Fruit fly (Drosophila melanogaster) whole organism, embryonic: ENCODE results near the gene CG43072.
A peak's percentile ranks its signal among the peaks of the same experiment; 100 is the strongest.

ENCODE experiments used
- Adf1 ChIP-seq: fragments of 200-800 bp; sonication (Bioruptor generic); IDR thresholded peaks from 2 replicates; pipeline ENCODE4 v1.3.6; 2022; ENCODE audit warnings: missing biosample characterization, missing genetic modification characterization
- Asciz ChIP-seq: fragments of 200-800 bp; sonication (Bioruptor generic); optimal IDR thresholded peaks from 2 replicates; lab custom pipeline; 2017; ENCODE audit warnings: missing biosample characterization, mild to moderate bottlenecking, missing genetic modification characterization, missing genetic modification reagents
- Bgb ChIP-seq: fragments of 200-800 bp; sonication (Bioruptor generic); IDR thresholded peaks from 2 replicates; pipeline ENCODE4 v1.3.6; 2022; ENCODE audit warnings: missing biosample characterization, missing genetic modification characterization; ENCODE audit not compliant: partially characterized antibody
- CG10209 ChIP-seq: fragments of 200-800 bp; sonication (Bioruptor generic); optimal IDR thresholded peaks from 3 replicates; lab custom pipeline; 2017; ENCODE audit warnings: missing biosample characterization, mild to moderate bottlenecking, missing genetic modification characterization, missing genetic modification reagents
- CG10431 ChIP-seq: fragments of 200-800 bp; sonication (Bioruptor generic); optimal IDR thresholded peaks from 3 replicates; lab custom pipeline; 2018; ENCODE audit warnings: missing biosample characterization, mild to moderate bottlenecking, missing genetic modification characterization
- CG10565 ChIP-seq: fragments of 200-800 bp; sonication (Bioruptor generic); optimal IDR thresholded peaks from 3 replicates; lab custom pipeline; 2016; ENCODE audit warnings: missing biosample characterization, mild to moderate bottlenecking, missing genetic modification characterization
- CG11398 ChIP-seq: fragments of 200-800 bp; sonication (Bioruptor generic); optimal IDR thresholded peaks from 2 replicates; lab custom pipeline; 2016; ENCODE audit warnings: missing biosample characterization, missing genetic modification characterization
- CG13287 ChIP-seq: fragments of 200-800 bp; sonication (Bioruptor generic); IDR thresholded peaks from 2 replicates; pipeline ENCODE4 v1.3.6; 2022; ENCODE audit warnings: missing biosample characterization, missing genetic modification characterization; ENCODE audit not compliant: partially characterized antibody
- CG13775 ChIP-seq: fragments of 200-800 bp; sonication (Bioruptor generic); optimal IDR thresholded peaks from 3 replicates; lab custom pipeline; 2017; ENCODE audit warnings: missing biosample characterization, mild to moderate bottlenecking, missing genetic modification characterization
- CG17829 ChIP-seq: fragments of 200-800 bp; optimal IDR thresholded peaks from 2 replicates; lab custom pipeline; 2019; ENCODE audit warnings: missing biosample characterization, mild to moderate bottlenecking, missing genetic modification characterization, moderate library complexity
- CG18011 ChIP-seq: fragments of 200-800 bp; sonication (Bioruptor generic); optimal IDR thresholded peaks from 2 replicates; lab custom pipeline; 2017; ENCODE audit warnings: missing biosample characterization, missing genetic modification characterization, mild to moderate bottlenecking, moderate library complexity, missing genotype
- CG2199 ChIP-seq: fragments of 200-800 bp; sonication (Bioruptor generic); IDR thresholded peaks from 3 replicates; pipeline ENCODE4 v1.3.6; 2022; ENCODE audit warnings: missing biosample characterization, missing genetic modification characterization
- CG6689 ChIP-seq: fragments of 200-800 bp; sonication (Bioruptor generic); IDR thresholded peaks from 2 replicates; pipeline ENCODE4 v1.3.6; 2022; ENCODE audit warnings: missing biosample characterization, missing genetic modification characterization
- CG7357 ChIP-seq: fragments of 200-800 bp; sonication (Bioruptor generic); IDR thresholded peaks from 3 replicates; pipeline ENCODE4 v1.3.6; 2022; ENCODE audit warnings: missing biosample characterization, missing genetic modification characterization
- CG7786 ChIP-seq: fragments of 200-800 bp; sonication (Bioruptor generic); optimal IDR thresholded peaks from 2 replicates; lab custom pipeline; 2016; ENCODE audit warnings: missing biosample characterization, missing genetic modification characterization
- CG9932 ChIP-seq: fragments of 200-800 bp; sonication (Bioruptor generic); IDR thresholded peaks from 2 replicates; pipeline ENCODE4 v1.3.6; 2022; ENCODE audit warnings: missing biosample characterization, missing genetic modification characterization
- D ChIP-seq, 2 experiments: fragments of 200-800 bp in 1 of 2; fragments of >200 bp in 1 of 2; sonication (Bioruptor generic) in 1 of 2; optimal IDR thresholded peaks; 2 replicates in 1 of 2; 3 replicates in 1 of 2; lab custom pipeline; 2017; ENCODE audit warnings: mild to moderate bottlenecking in 1 of 2, missing biosample characterization in 1 of 2, missing genetic modification characterization in 1 of 2, missing genetic modification reagents in 1 of 2
- E2f2 ChIP-seq: fragments of 200-800 bp; sonication (Bioruptor generic); IDR thresholded peaks from 2 replicates; pipeline ENCODE4 v1.3.6; 2022; ENCODE audit warnings: missing biosample characterization, missing genetic modification characterization
- HLH3B ChIP-seq: fragments of 200-800 bp; sonication (Bioruptor generic); IDR thresholded peaks from 2 replicates; pipeline ENCODE4 v1.3.6; 2022; ENCODE audit warnings: missing biosample characterization, missing genetic modification characterization
- Hr3 ChIP-seq: fragments of 200-800 bp; sonication (Bioruptor generic); optimal IDR thresholded peaks from 3 replicates; lab custom pipeline; 2016; ENCODE audit warnings: missing biosample characterization, missing genetic modification characterization
- Mes4 ChIP-seq: fragments of 200-800 bp; sonication (Bioruptor generic); optimal IDR thresholded peaks from 2 replicates; lab custom pipeline; 2016; ENCODE audit warnings: missing biosample characterization, missing genetic modification characterization
- Ptx1 ChIP-seq: fragments of 200-800 bp; sonication (Bioruptor generic); IDR thresholded peaks from 2 replicates; pipeline ENCODE4 v1.3.6; 2022; ENCODE audit warnings: missing biosample characterization, missing genetic modification characterization
- Sox100B ChIP-seq: fragments of 200-800 bp; sonication (Bioruptor generic); optimal IDR thresholded peaks from 3 replicates; lab custom pipeline; 2018; ENCODE audit warnings: missing biosample characterization, mild to moderate bottlenecking, missing genetic modification characterization
- Sox102F ChIP-seq: fragments of 200-800 bp; sonication (Bioruptor generic); optimal IDR thresholded peaks from 2 replicates; lab custom pipeline; 2018; ENCODE audit warnings: missing biosample characterization, mild to moderate bottlenecking, missing genetic modification characterization, moderate library complexity
- Sry-δ ChIP-seq: fragments of 200-800 bp; sonication (Bioruptor generic); optimal IDR thresholded peaks from 2 replicates; lab custom pipeline; 2016; ENCODE audit warnings: missing biosample characterization, missing genetic modification characterization
- Ssrp ChIP-seq: fragments of 200-800 bp; sonication (Bioruptor generic); optimal IDR thresholded peaks from 2 replicates; lab custom pipeline; 2018; ENCODE audit warnings: missing biosample characterization, mild to moderate bottlenecking, missing genetic modification characterization, moderate library complexity
- YL-1 ChIP-seq: fragments of 200-800 bp; sonication (Bioruptor generic); optimal IDR thresholded peaks from 3 replicates; lab custom pipeline; 2017; ENCODE audit warnings: missing biosample characterization, mild to moderate bottlenecking, missing genetic modification characterization
- ab ChIP-seq: fragments of 200-800 bp; sonication (Bioruptor generic); optimal IDR thresholded peaks from 2 replicates; lab custom pipeline; 2016; ENCODE audit warnings: missing biosample characterization, missing genetic modification characterization
- cg ChIP-seq: fragments of 200-800 bp; sonication (Bioruptor generic); optimal IDR thresholded peaks from 3 replicates; lab custom pipeline; 2019; ENCODE audit warnings: missing biosample characterization, mild to moderate bottlenecking, missing genetic modification characterization, moderate library complexity
- chm ChIP-seq: fragments of 200-800 bp; sonication (Bioruptor generic); IDR thresholded peaks from 2 replicates; pipeline ENCODE4 v1.3.6; 2022; ENCODE audit warnings: missing biosample characterization, missing genetic modification characterization
- chn ChIP-seq: fragments of 200-800 bp; sonication (Bioruptor generic); optimal IDR thresholded peaks from 2 replicates; lab custom pipeline; 2016; ENCODE audit warnings: missing biosample characterization, missing genetic modification characterization
- danr ChIP-seq: fragments of 200-800 bp; sonication (Bioruptor generic); IDR thresholded peaks from 2 replicates; pipeline ENCODE4 v1.3.6; 2022; ENCODE audit warnings: missing biosample characterization, missing genetic modification characterization
- dm ChIP-seq: fragments of 200-800 bp; sonication (Bioruptor generic); optimal IDR thresholded peaks from 3 replicates; lab custom pipeline; 2016; ENCODE audit warnings: missing biosample characterization, missing genetic modification characterization
- dmrt99B ChIP-seq: fragments of 200-800 bp; sonication (Bioruptor generic); optimal IDR thresholded peaks from 2 replicates; lab custom pipeline; 2018; ENCODE audit warnings: missing biosample characterization, mild to moderate bottlenecking, missing genetic modification characterization, moderate library complexity
- dpn ChIP-seq, 2 experiments: fragments of 200-800 bp; sonication (Bioruptor generic); optimal IDR thresholded peaks; 3 replicates each; lab custom pipeline; 2016; ENCODE audit warnings: missing biosample characterization in 2 of 2, missing genetic modification characterization in 2 of 2
- fd3F ChIP-seq: fragments of 200-800 bp; sonication (Bioruptor generic); optimal IDR thresholded peaks from 2 replicates; lab custom pipeline; 2018; ENCODE audit warnings: missing biosample characterization, mild to moderate bottlenecking, missing genetic modification characterization, moderate library complexity
- gfzf ChIP-seq: fragments of 200-800 bp; sonication (Bioruptor generic); optimal IDR thresholded peaks from 2 replicates; lab custom pipeline; 2016; ENCODE audit warnings: missing biosample characterization, mild to moderate bottlenecking, missing genetic modification characterization, moderate library complexity
- ind ChIP-seq: fragments of 200-800 bp; sonication (Bioruptor generic); optimal IDR thresholded peaks from 3 replicates; lab custom pipeline; 2016; ENCODE audit warnings: missing biosample characterization, missing genetic modification characterization
- lilli ChIP-seq: fragments of 200-800 bp; sonication (Bioruptor generic); optimal IDR thresholded peaks from 3 replicates; lab custom pipeline; 2016; ENCODE audit warnings: missing biosample characterization, missing genetic modification characterization
- luna ChIP-seq: fragments of 200-800 bp; sonication (Bioruptor generic); optimal IDR thresholded peaks from 2 replicates; lab custom pipeline; 2016; ENCODE audit warnings: missing biosample characterization, missing genetic modification characterization
- org-1 ChIP-seq: fragments of 200-800 bp; sonication (Bioruptor generic); optimal IDR thresholded peaks from 2 replicates; lab custom pipeline; 2017; ENCODE audit warnings: missing biosample characterization, missing genetic modification characterization
- pan ChIP-seq, 4 experiments: fragments of >200 bp in 3 of 4; fragments of 200-800 bp in 1 of 4; sonication (Bioruptor generic) in 1 of 4; optimal IDR thresholded peaks in 3 of 4; IDR thresholded peaks in 1 of 4; 2 replicates each; pipeline versions ENCODE4 v1.3.6 to Lab custom; 2017 to 2022; ENCODE audit warnings: missing biosample characterization in 2 of 4, missing genetic modification characterization in 2 of 4, mixed read lengths in 1 of 4
- scrt ChIP-seq: fragments of 200-800 bp; sonication (Bioruptor generic); optimal IDR thresholded peaks from 2 replicates; lab custom pipeline; 2018; ENCODE audit warnings: missing biosample characterization, mild to moderate bottlenecking, missing genetic modification characterization, moderate library complexity
- ssp ChIP-seq: fragments of 200-800 bp; sonication (Bioruptor generic); IDR thresholded peaks from 2 replicates; pipeline ENCODE4 v1.3.6; 2022; ENCODE audit warnings: missing biosample characterization, missing genetic modification characterization
- tap ChIP-seq: fragments of 200-800 bp; optimal IDR thresholded peaks from 3 replicates; lab custom pipeline; 2019; ENCODE audit warnings: missing biosample characterization, mild to moderate bottlenecking, missing genetic modification characterization, moderate library complexity
- wdn ChIP-seq: fragments of 200-800 bp; sonication (Bioruptor generic); IDR thresholded peaks from 2 replicates; pipeline ENCODE4 v1.3.6; 2022; ENCODE audit warnings: missing biosample characterization, missing genetic modification characterization
- zen ChIP-seq: fragments of 200-800 bp; sonication (Bioruptor generic); optimal IDR thresholded peaks from 3 replicates; lab custom pipeline; 2018; ENCODE audit warnings: missing biosample characterization, mild to moderate bottlenecking, missing genetic modification characterization, moderate library complexity
- zfh2 ChIP-seq: fragments of 200-800 bp; sonication (Bioruptor generic); optimal IDR thresholded peaks from 2 replicates; lab custom pipeline; 2016; ENCODE audit warnings: missing biosample characterization, missing genetic modification characterization

CG43072 gene

dm6 chr3L:21056792-21057567 is 8.7 kb upstream of the CG43072 start (continued):
- TF ChIP-seq fd3F (GFP tag; lab: Kevin White, UChicago) (peak; percentile 19), wdn (GFP tag; lab: Robert Waterston, UW) (no peak), CG10209 (GFP tag; lab: Kevin White, UChicago) (peak; percentile 27), chm (no peak), Sox102F (GFP tag; lab: Kevin White, UChicago) (peak; percentile 26), CG10431 (no peak), Mes4 (GFP tag; lab: Kevin White, UChicago) (no peak), cg (GFP tag; lab: Kevin White, UChicago) (peak; percentile 41), danr (GFP tag; lab: Robert Waterston, UW) (no peak), zen (peak; percentile 45), tap (tag; lab: Kevin White, UChicago) (no peak), CG7786 (GFP tag; lab: Kevin White, UChicago) (peak; percentile 40), CG2199 (0 out of 3 replicates have a peak, but pooled peaks have one; percentile 63), Asciz (GFP tag; lab: Kevin White, UChicago) (no peak), YL-1 (GFP tag; lab: Kevin White, UChicago) (no peak), dpn (GFP tag; optimal IDR thresholded peaks at IDR 0.05; lab: Kevin White, UChicago) (peak in 1 of 2 experiments; percentile 11), Sry-δ (GFP tag; lab: Kevin White, UChicago) (peak; percentile 8), Bgb (GFP tag; lab: Robert Waterston, UW) (no peak), CG11398 (peak; percentile 28), Ptx1 (GFP tag; lab: Robert Waterston, UW) (peak; percentile 16; the same call in 1 of the 2 replicates), pan (optimal IDR thresholded peaks at IDR 0.05; lab: Kevin White, UChicago) (no peak), pan (GFP tag; optimal IDR thresholded peaks at IDR 0.05 in 1 of 2, IDR thresholded peaks at IDR 0.05 in 1 of 2) (no peak), Adf1 (GFP tag; lab: Robert Waterston, UW) (peak; percentile 29; the same call in 1 of the 2 replicates), Ssrp (peak; percentile 25), gfzf (GFP tag; lab: Kevin White, UChicago) (no peak), CG18011 (GFP tag; lab: Kevin White, UChicago) (no peak), HLH3B (GFP tag; lab: Robert Waterston, UW) (peak; percentile 24; the same call in 1 of the 2 replicates), chn (GFP tag; lab: Kevin White, UChicago) (no peak), CG17829 (tag; lab: Kevin White, UChicago) (no peak), E2f2 (GFP tag; lab: Robert Waterston, UW) (no peak), CG9932 (peak; percentile 47), Sox100B (GFP tag; lab: Kevin White, UChicago) (peak; percentile 51), org-1 (GFP tag; lab: Kevin White, UChicago) (no peak), scrt (no peak), CG6689 (GFP tag; lab: Robert Waterston, UW) (peak; percentile 26; the same call in 1 of the 2 replicates), ab (GFP tag; lab: Kevin White, UChicago) (no peak), CG7357 (GFP tag; lab: Robert Waterston, UW) (no peak), D (optimal IDR thresholded peaks at IDR 0.05; lab: Kevin White, UChicago) (no peak), D (GFP tag; optimal IDR thresholded peaks at IDR 0.05; lab: Kevin White, UChicago) (no peak), ssp (GFP tag; lab: Robert Waterston, UW) (no peak), dm (no peak), dmrt99B (tag; lab: Kevin White, UChicago) (peak; percentile 3), lilli (GFP tag; lab: Kevin White, UChicago) (peak; percentile 28), Hr3 (peak; percentile 4), ind (peak; percentile 2), CG10565 (GFP tag; lab: Kevin White, UChicago) (no peak), zfh2 (GFP tag; lab: Kevin White, UChicago) (peak; percentile 3), luna (GFP tag; lab: Kevin White, UChicago) (no peak), CG13775 (GFP tag; lab: Kevin White, UChicago) (no peak), CG13287 (peak; percentile 17; the same call in 1 of the 2 replicates)
